Fruit fly (Drosophila melanogaster) Kc167 (cell line): ENCODE measurements around the gene Ldaf1.

Experiments used
- Myc ChIP-seq: fragments of >200 bp; optimal IDR thresholded peaks from 2 replicates; lab custom pipeline; 2017; ENCODE audit warnings: missing external identifiers
- h ChIP-seq: fragments of >200 bp; optimal IDR thresholded peaks from 3 replicates; lab custom pipeline; 2018; ENCODE audit warnings: missing external identifiers
- insv ChIP-seq: fragments of >200 bp; optimal IDR thresholded peaks from 3 replicates; lab custom pipeline; 2018; ENCODE audit warnings: missing external identifiers
- psq ChIP-seq: fragments of >200 bp; optimal IDR thresholded peaks from 2 replicates; lab custom pipeline; 2017; ENCODE audit warnings: missing external identifiers
- ttk ChIP-seq: sonication (Bioruptor generic); optimal IDR thresholded peaks from 2 replicates; lab custom pipeline; 2017; ENCODE audit warnings: missing external identifiers

DNA sequence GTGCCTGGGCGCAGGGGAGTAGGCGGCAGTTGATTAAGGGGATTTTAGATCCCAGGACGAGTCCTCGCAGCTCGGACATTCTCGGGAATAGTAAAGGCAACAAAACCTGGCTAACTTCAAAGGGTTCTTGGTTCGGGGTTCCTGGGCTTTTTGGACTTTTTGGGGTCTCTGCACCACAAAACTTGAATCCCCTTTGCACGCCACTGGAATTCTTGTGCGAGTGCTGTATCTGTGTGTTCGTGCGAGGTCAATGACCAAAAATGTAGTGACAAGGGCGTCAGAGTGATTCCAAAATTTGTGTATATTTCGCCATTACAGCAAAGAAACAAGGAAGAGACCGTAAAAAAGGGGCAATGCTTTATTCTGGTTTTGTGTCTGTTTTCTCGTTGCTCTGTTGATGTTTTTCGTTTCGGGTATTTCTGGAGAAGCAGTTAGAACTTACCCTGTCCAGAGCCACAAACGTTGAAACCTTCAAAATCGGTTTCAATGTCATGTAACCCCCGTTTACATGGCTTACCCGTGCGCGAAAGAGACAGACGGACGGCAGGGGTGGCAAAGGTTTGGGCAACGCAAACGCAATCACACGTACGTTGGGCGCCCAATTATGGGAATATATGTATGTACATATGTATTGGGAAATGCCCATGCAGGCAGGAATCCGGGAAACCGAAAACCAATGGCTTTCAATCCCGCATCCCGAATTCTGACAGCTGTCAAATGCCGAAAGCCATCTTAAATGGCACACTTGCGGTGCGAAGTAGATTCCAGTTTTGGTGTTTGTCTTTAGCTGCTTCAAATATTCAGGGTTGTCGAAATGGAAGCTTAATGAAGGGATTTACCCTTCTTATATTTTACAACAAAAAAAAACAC lies 42.8 kb upstream of the Ldaf1 start:
- TF ChIP-seq h (lab: Kevin White, UChicago) (no peak), insv (lab: Kevin White, UChicago) (no peak), Myc (no peak), ttk (lab: Kevin White, UChicago) (no peak), psq (lab: Kevin White, UChicago) (no peak)
